Fruit fly (Drosophila melanogaster): ENCODE measurements around the gene CG42489.

Gene CG42489

DNA sequence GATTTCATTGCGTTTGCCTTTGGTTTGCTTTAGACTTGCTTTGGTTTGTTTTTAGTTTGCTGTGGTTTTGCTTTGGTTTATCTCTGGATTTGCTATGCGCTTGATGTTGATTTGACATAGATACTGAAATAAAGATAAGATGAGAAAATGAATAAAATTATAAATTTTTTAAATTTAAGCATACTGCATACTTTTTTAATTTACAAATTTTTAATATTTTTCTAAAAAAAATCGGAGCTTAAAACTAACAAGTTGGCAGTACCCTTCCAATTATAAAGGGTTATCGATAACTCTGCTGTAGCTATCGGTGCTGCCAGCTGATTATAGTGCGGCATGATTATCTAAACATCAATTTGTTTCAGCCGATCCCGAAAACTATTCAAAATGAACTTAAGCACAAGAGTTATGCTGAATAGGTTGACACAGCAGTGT, 19.3 kb upstream of the CG42489 start, which contains the start of gene mRpL19:
Gene mRpL19 (plus strand): TSS at position 307 of the 432 bp plus-strand sequence.
- no peak for TF ChIP-seq usp (GFP tag; optimal IDR thresholded peaks at IDR 0.05)

DNA sequence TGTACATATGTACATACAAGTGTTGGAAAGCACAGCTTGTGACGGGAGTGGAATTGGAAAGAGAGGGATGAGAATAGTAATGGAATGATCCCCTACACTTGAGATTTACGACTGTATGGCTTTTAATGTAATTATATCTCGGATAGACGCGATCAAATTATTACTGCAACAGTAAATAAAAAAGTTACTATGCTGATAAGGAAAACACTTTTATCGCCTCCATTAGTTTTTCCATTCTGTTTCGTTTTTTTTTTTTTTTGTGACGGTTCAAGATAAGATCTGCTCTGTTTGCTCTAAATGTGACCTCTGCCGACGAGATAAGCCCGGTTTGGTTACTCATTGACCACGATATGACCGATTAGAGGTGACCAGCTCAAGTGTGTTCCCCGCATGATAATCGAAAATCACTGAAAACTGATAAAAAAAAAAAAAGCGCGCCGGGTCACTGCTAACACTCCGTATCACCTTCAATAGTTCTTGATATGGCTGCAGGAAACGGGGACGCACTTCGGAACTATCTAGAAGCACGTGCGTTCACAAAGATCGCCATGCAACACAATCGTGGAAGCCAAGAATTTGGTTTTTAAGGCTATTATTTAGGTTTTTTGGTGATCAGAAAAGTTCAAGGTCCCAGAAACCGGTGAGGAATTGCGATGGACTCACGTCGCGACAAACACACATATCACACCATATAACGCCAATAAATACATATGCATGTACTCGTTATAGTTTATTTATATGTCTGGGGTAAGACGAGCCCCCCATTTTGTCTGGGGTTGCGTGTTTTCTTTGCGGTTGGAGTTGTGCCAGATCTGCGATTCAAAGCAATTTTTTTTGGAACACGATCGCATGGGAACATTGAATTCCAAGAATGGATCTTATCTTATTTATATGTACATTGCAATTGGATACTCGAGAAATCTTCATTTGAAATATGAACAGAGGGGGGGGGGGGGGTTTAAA, 16.2 kb upstream of the CG42489 start, which contains the start of gene p:
Gene p (minus strand): TSS at position 156 of the 963 bp plus-strand sequence.
- TF ChIP-seq usp (GFP tag; optimal IDR thresholded peaks at IDR 0.05) (no peak), psq (optimal IDR thresholded peaks at IDR 0.05) (no peak), pan (optimal IDR thresholded peaks at IDR 0.05) (no peak), EcR (GFP tag; optimal IDR thresholded peaks at IDR 0.05) (no peak), Dll (optimal IDR thresholded peaks at IDR 0.05) (no peak), CG8478 (optimal IDR thresholded peaks at IDR 0.05) (no peak)

DNA sequence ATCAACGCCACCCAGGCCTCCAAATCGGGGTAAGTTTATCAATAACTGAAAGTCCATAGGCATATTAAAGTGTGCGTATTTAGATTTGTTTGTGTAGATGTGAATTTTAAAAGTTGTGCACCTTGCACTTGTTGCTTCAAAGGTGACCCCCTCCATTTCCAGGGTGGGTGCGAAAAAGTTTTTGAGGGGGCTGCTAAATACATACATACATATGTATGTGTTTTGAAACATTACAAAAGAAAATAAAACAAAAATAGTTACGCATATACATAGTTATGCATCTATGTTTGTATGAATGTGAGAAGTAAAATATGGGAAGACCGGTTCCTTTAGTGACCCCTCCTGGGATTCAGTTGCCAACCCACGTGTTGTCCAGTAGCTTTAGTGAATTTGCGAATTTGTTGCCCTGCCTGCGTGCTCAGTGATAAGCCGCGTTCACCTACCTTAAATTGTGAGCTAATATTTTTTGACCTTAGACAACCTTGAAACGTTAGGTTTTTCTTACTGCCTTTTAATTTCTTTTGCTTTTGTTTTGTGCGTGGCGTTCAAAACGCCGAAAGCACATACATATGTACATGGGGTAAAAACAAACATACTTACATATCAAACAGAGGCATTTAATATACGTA, 15.4 kb upstream of the CG42489 start:
- peak; percentile 58 for TF ChIP-seq pan (optimal IDR thresholded peaks at IDR 0.05)
- no peak for TF ChIP-seq EcR (GFP tag; optimal IDR thresholded peaks at IDR 0.05)

DNA sequence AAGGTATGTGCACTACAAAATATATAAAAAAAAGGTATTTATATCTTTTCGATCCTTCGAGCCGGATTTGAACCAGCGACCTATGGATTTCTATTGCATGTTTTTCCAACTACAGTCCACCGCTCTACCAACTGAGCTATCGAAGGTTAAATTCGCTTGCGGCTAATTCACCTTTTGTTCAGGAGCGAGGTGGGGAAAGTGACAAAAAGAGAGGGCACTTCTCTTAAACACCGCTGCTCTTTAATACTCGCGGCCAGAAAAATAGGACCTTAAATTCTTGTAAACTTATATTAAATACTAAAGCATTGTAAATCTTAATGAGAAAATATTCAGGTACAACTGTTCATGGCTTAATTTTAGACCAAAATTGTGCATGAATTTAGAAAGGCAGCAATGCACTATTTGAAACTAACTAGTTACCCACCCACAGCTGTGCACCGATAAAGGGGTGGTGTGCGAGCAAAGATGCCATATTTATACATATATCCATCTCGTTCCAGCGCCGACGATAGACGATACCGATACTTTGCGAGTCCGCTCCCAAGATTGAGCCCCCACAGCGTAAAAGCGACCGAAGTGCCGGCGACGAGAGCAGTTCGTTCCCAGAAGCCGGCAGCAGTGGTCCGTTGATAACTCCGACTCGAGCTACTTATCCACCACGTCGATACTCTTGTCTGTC, 14.6 kb upstream of the CG42489 start:
- peak; percentile 38 for TF ChIP-seq CG8478 (optimal IDR thresholded peaks at IDR 0.05)
- TF ChIP-seq pan (optimal IDR thresholded peaks at IDR 0.05), result no peak

DNA sequence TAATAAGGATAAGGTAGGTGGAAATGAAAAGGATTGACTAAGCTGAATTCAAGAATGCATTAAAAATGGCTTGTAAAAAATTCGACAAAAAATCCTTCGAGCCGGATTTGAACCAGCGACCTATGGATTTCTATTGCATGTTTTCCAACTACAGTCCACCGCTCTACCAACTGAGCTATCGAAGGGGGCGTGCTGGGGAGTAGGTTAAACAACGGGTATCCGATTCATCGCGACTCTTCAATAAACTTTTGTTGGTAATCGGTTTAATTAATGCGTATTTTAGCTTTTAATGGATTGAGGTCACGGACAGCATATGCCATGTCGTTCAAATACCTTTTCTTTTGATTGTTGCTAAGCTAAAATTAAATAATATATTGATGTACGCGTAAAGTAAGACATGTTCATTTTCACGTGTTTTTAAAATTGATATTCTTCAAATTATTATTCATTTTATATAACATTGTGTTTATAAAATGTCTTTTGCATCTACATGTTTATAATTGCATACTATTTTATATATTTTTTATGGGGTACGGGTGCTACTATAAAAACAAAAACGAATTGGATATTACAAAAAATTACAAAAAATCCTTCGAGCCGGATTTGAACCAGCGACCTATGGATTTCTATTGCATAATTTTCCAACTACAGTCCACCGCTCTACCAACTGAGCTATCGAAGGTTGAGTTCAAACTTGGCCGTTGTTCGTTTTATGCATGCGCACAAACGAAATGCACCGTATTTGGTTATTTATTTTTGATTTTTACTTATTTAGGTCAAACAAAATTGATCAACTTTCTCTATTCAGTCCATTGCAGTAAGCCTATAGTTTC, 13.7 kb upstream of the CG42489 start:
- TF ChIP-seq pan (optimal IDR thresholded peaks at IDR 0.05) (no peak), EcR (GFP tag; optimal IDR thresholded peaks at IDR 0.05) (no peak), psq (optimal IDR thresholded peaks at IDR 0.05) (no peak), usp (GFP tag; optimal IDR thresholded peaks at IDR 0.05) (no peak), Dll (optimal IDR thresholded peaks at IDR 0.05) (no peak), CG8478 (optimal IDR thresholded peaks at IDR 0.05) (no peak)

- TF ChIP-seq Dll (optimal IDR thresholded peaks at IDR 0.05), result no peak
- TF ChIP-seq CG8478 (optimal IDR thresholded peaks at IDR 0.05), result no peak
- no peak for TF ChIP-seq pan (optimal IDR thresholded peaks at IDR 0.05)
- TF ChIP-seq usp (GFP tag; optimal IDR thresholded peaks at IDR 0.05), result no peak
- TF ChIP-seq psq (optimal IDR thresholded peaks at IDR 0.05), result no peak
- no peak for TF ChIP-seq EcR (GFP tag; optimal IDR thresholded peaks at IDR 0.05)
Observed at dm6 chr3R:8667568-8667967, 13.0 kb upstream of the CG42489 start, which contains the start of gene CG8036. Gene CG8036 (plus strand): TSS chr3R:8667868.

dm6 chr3R:8664699-8665340, 10.3 kb upstream of the CG42489 start:
- TF ChIP-seq pan (optimal IDR thresholded peaks at IDR 0.05), result peak; percentile 26
- TF ChIP-seq Dll (optimal IDR thresholded peaks at IDR 0.05), result no peak

dm6 chr3R:8663668-8664283, 9.2 kb upstream of the CG42489 start, which contains the start of gene CG8032:
Gene CG8032 (plus strand): TSS chr3R:8664115.
- TF ChIP-seq pan (optimal IDR thresholded peaks at IDR 0.05) (no peak), EcR (GFP tag; optimal IDR thresholded peaks at IDR 0.05) (no peak), usp (GFP tag; optimal IDR thresholded peaks at IDR 0.05) (no peak), CG8478 (optimal IDR thresholded peaks at IDR 0.05) (no peak), Dll (optimal IDR thresholded peaks at IDR 0.05) (no peak), psq (optimal IDR thresholded peaks at IDR 0.05) (no peak)

- TF ChIP-seq EcR (GFP tag; optimal IDR thresholded peaks at IDR 0.05) (no peak), Dll (optimal IDR thresholded peaks at IDR 0.05) (no peak), psq (optimal IDR thresholded peaks at IDR 0.05) (no peak), CG8478 (optimal IDR thresholded peaks at IDR 0.05) (no peak), pan (optimal IDR thresholded peaks at IDR 0.05) (no peak), usp (GFP tag; optimal IDR thresholded peaks at IDR 0.05) (no peak)
Observed at dm6 chr3R:8660661-8661060, 6.1 kb upstream of the CG42489 start, which contains the start of gene bel. Gene bel (minus strand): TSS chr3R:8660761.

DNA sequence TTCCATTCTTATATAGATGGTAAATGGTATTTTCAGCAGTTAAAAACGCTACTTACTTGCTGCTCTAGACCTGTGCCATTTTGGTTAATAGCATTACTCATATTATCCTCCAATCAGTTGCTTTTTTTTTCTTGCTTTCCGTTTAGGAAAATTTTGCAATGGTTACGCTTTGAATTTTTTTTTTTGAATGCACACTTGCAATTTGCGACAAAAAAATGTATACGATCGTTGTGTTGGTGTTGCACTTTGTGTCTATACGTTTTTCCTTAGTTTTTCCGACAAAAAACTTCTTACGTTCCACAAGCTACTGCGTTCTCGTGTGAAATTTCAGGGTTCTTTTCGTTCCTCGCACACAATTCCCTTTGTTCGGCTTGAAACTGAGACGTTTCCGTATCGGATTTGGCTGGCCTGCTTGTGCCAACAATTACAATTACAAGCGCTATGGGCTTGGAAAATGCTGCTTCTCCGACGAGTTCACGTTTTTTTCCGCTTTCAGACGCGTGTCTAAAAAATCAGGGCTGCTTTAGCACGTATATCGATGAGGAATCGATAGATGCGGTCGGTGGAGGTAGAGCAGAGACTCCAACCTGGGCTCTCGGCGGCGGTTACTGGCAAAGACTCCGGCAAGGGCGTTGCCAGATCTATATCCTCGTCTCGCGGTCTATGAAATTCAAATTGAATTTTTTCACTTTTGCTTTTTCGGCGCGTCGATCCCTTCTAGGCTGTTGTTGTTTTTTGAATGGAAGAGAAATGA, 5.5 kb upstream of the CG42489 start:
- peak; percentile 51 for TF ChIP-seq pan (optimal IDR thresholded peaks at IDR 0.05)
- TF ChIP-seq usp (GFP tag; optimal IDR thresholded peaks at IDR 0.05), result no peak
